Worm (Caenorhabditis elegans) whole organism, young adult: ENCODE measurements around the gene Y67D8B.3.
A peak's percentile ranks its signal among the peaks of the same experiment; 100 is the strongest.

Experiments
- B0261.1 ChIP-seq: sonication (generic microtip); optimal IDR thresholded peaks from 2 replicates; lab custom pipeline; 2016; ENCODE audit warnings: mild to moderate bottlenecking, missing genetic modification characterization, moderate library complexity, missing compliant biosample characterization
- B0336.3 ChIP-seq: fragments of 200-800 bp; sonication (Bioruptor generic); IDR thresholded peaks from 2 replicates; pipeline ENCODE4 v1.3.6; 2022; ENCODE audit warnings: missing genetic modification characterization, missing compliant biosample characterization
- F33H1.4 ChIP-seq: fragments of 200-800 bp; sonication (Bioruptor generic); IDR thresholded peaks from 2 replicates; pipeline ENCODE4 v1.3.6; 2022; ENCODE audit warnings: missing genetic modification reagents, missing genetic modification characterization, missing compliant biosample characterization
- K11D2.4 ChIP-seq: fragments of 200-800 bp; sonication (Bioruptor generic); IDR thresholded peaks from 2 replicates; pipeline ENCODE4 v1.3.6; 2022; ENCODE audit warnings: missing genetic modification reagents, missing genetic modification characterization, missing compliant biosample characterization
- K12H6.12 ChIP-seq: fragments of 200-800 bp; sonication (Bioruptor generic); optimal IDR thresholded peaks from 2 replicates; lab custom pipeline; 2018; ENCODE audit warnings: mild to moderate bottlenecking, missing genetic modification characterization, missing compliant biosample characterization
- Y53F4B.3 ChIP-seq: fragments of 200-800 bp; sonication (Bioruptor generic); IDR thresholded peaks from 2 replicates; pipeline ENCODE4 v1.3.6; 2022; ENCODE audit warnings: missing genetic modification reagents, missing genetic modification characterization, missing compliant biosample characterization
- Y56A3A.18 ChIP-seq: fragments of 200-800 bp; sonication (Bioruptor generic); IDR thresholded peaks from 2 replicates; pipeline ENCODE4 v1.3.6; 2022; ENCODE audit warnings: missing genetic modification reagents, missing genetic modification characterization, missing compliant biosample characterization
- akir-1 ChIP-seq: fragments of 200-800 bp; sonication (Bioruptor generic); optimal IDR thresholded peaks from 2 replicates; lab custom pipeline; 2018; ENCODE audit warnings: mild to moderate bottlenecking, missing genetic modification characterization, moderate library complexity, missing compliant biosample characterization
- aptf-2 ChIP-seq: fragments of 200-800 bp; sonication (Bioruptor generic); conservative IDR thresholded peaks from 2 replicates; pipeline ENCODE4 v1.3.6; 2022; ENCODE audit warnings: missing genetic modification reagents, missing genetic modification characterization, missing compliant biosample characterization
- atf-7 ChIP-seq: sonication (generic microtip); optimal IDR thresholded peaks from 2 replicates; lab custom pipeline; 2017; ENCODE audit warnings: mild to moderate bottlenecking, missing genetic modification characterization, missing compliant biosample characterization
- attf-5 ChIP-seq: fragments of 200-800 bp; sonication (Bioruptor generic); optimal IDR thresholded peaks from 2 replicates; lab custom pipeline; 2018; ENCODE audit warnings: mild to moderate bottlenecking, missing genetic modification characterization, missing compliant biosample characterization
- attf-6 ChIP-seq: fragments of 200-800 bp; sonication (Bioruptor generic); IDR thresholded peaks from 2 replicates; pipeline ENCODE4 v1.3.6; 2022; ENCODE audit warnings: missing genetic modification reagents, missing genetic modification characterization, missing compliant biosample characterization
- ccch-3 ChIP-seq: fragments of 200-800 bp; sonication (Bioruptor generic); optimal IDR thresholded peaks from 2 replicates; lab custom pipeline; 2018; ENCODE audit warnings: mild to moderate bottlenecking, missing genetic modification characterization, missing compliant biosample characterization
- cebp-2 ChIP-seq: fragments of 200-800 bp; sonication (Bioruptor generic); IDR thresholded peaks from 2 replicates; pipeline ENCODE4 v1.3.6; 2022; ENCODE audit warnings: missing genetic modification characterization, missing compliant biosample characterization
- ceh-27 ChIP-seq: fragments of 200-800 bp; sonication (Bioruptor generic); optimal IDR thresholded peaks from 2 replicates; lab custom pipeline; 2018; ENCODE audit warnings: mild to moderate bottlenecking, missing genetic modification characterization, moderate library complexity, missing compliant biosample characterization
- chd-7 ChIP-seq: sonication (generic microtip); optimal IDR thresholded peaks from 2 replicates; lab custom pipeline; 2016; ENCODE audit warnings: mild to moderate bottlenecking, missing genetic modification characterization, moderate library complexity, missing compliant biosample characterization
- die-1 ChIP-seq: sonication (generic microtip); optimal IDR thresholded peaks from 2 replicates; lab custom pipeline; 2016; ENCODE audit warnings: missing genotype, mild to moderate bottlenecking, missing genetic modification characterization, missing compliant biosample characterization
- dpff-1 ChIP-seq: sonication (generic microtip); optimal IDR thresholded peaks from 2 replicates; lab custom pipeline; 2017; ENCODE audit warnings: mild to moderate bottlenecking, missing genetic modification characterization, missing compliant biosample characterization
- egl-18 ChIP-seq: fragments of 200-800 bp; sonication (Bioruptor generic); IDR thresholded peaks from 2 replicates; pipeline ENCODE4 v1.3.6; 2022; ENCODE audit warnings: missing genetic modification reagents, missing genetic modification characterization, missing compliant biosample characterization
- egl-44 ChIP-seq: fragments of 200-800 bp; sonication (Bioruptor generic); IDR thresholded peaks from 2 replicates; pipeline ENCODE4 v1.3.6; 2022; ENCODE audit warnings: missing genetic modification reagents, missing genetic modification characterization, missing compliant biosample characterization
- egrh-3 ChIP-seq: fragments of 200-800 bp; sonication (Bioruptor generic); IDR thresholded peaks from 2 replicates; pipeline ENCODE4 v1.3.6; 2022; ENCODE audit warnings: missing genetic modification reagents, missing genetic modification characterization, missing compliant biosample characterization
- ekl-4 ChIP-seq: fragments of 200-800 bp; sonication (Bioruptor generic); IDR thresholded peaks from 2 replicates; pipeline ENCODE4 v1.3.6; 2022; ENCODE audit warnings: missing genetic modification reagents, missing genetic modification characterization, missing compliant biosample characterization
- ets-4 ChIP-seq: fragments of 200-800 bp; sonication (Bioruptor generic); optimal IDR thresholded peaks from 2 replicates; lab custom pipeline; 2018; ENCODE audit warnings: mild to moderate bottlenecking, missing genetic modification characterization, missing compliant biosample characterization
- lin-26 ChIP-seq: fragments of 200-800 bp; sonication (Bioruptor generic); IDR thresholded peaks from 2 replicates; pipeline ENCODE4 v1.3.6; 2022; ENCODE audit warnings: missing genetic modification reagents, missing genetic modification characterization, missing compliant biosample characterization
- lin-35 ChIP-seq, 3 experiments: fragments of 150-350 bp in 2 of 3; sonication (generic microtip) in 1 of 3; optimal IDR thresholded peaks; 2 replicates each; lab custom pipeline; 2014 to 2018; ENCODE audit warnings: missing biosample characterization in 3 of 3, missing genetic modification characterization in 3 of 3, missing genetic modification reagents in 3 of 3
- lin-40 ChIP-seq: sonication (generic microtip); optimal IDR thresholded peaks from 2 replicates; lab custom pipeline; 2016; ENCODE audit warnings: missing genetic modification characterization, mild to moderate bottlenecking, missing compliant biosample characterization, missing genotype, missing genetic modification reagents
- lin-54 ChIP-seq: fragments of 200-800 bp; sonication (Bioruptor generic); optimal IDR thresholded peaks from 2 replicates; lab custom pipeline; 2018; ENCODE audit warnings: mild to moderate bottlenecking, missing genetic modification characterization, missing compliant biosample characterization
- madf-10 ChIP-seq: sonication (generic microtip); optimal IDR thresholded peaks from 2 replicates; lab custom pipeline; 2016; ENCODE audit warnings: mild to moderate bottlenecking, missing genetic modification characterization, missing compliant biosample characterization
- madf-3 ChIP-seq: fragments of 200-800 bp; sonication (Bioruptor generic); IDR thresholded peaks from 2 replicates; pipeline ENCODE4 v1.3.6; 2022; ENCODE audit warnings: missing genetic modification reagents, missing genetic modification characterization, missing compliant biosample characterization
- madf-6 ChIP-seq: fragments of 200-800 bp; sonication (Bioruptor generic); IDR thresholded peaks from 2 replicates; pipeline ENCODE4 v1.3.6; 2022; ENCODE audit warnings: missing genetic modification reagents, missing genetic modification characterization, missing compliant biosample characterization
- nhr-80 ChIP-seq: sonication (generic microtip); optimal IDR thresholded peaks from 2 replicates; lab custom pipeline; 2016; ENCODE audit warnings: missing genetic modification characterization, missing compliant biosample characterization
- rpc-1 ChIP-seq, 2 experiments: fragments of 150-350 bp in 1 of 2; sonication (generic microtip) in 1 of 2; optimal IDR thresholded peaks; 2 replicates each; lab custom pipeline; 2014 to 2018; ENCODE audit warnings: missing biosample characterization in 1 of 2, missing genetic modification characterization in 1 of 2, missing genetic modification reagents in 1 of 2, missing genotype in 1 of 2
- snpc-1.1 ChIP-seq: sonication (generic microtip); optimal IDR thresholded peaks from 2 replicates; lab custom pipeline; 2017; ENCODE audit warnings: missing genetic modification characterization, mild to moderate bottlenecking, missing compliant biosample characterization, antibody characterized with exemption, moderate library complexity, missing genotype, missing genetic modification reagents; ENCODE audit not compliant: insufficient read depth
- somi-1 ChIP-seq: fragments of 200-800 bp; sonication (Bioruptor generic); optimal IDR thresholded peaks from 2 replicates; lab custom pipeline; 2018; ENCODE audit warnings: mild to moderate bottlenecking, missing genetic modification characterization, missing compliant biosample characterization
- tbp1 ChIP-seq: fragments of 200-800 bp; sonication (Bioruptor generic); optimal IDR thresholded peaks from 2 replicates; lab custom pipeline; 2018; ENCODE audit warnings: mild to moderate bottlenecking, missing genetic modification characterization, missing compliant biosample characterization
- unc-130 ChIP-seq: sonication (generic microtip); optimal IDR thresholded peaks from 2 replicates; lab custom pipeline; 2016; ENCODE audit warnings: missing genetic modification reagents, missing genetic modification characterization, missing compliant biosample characterization
- ztf-18 ChIP-seq: sonication (generic microtip); optimal IDR thresholded peaks from 2 replicates; lab custom pipeline; 2016; ENCODE audit warnings: missing genotype, mild to moderate bottlenecking, missing genetic modification characterization, missing compliant biosample characterization
- ztf-22 ChIP-seq: fragments of 200-800 bp; sonication (Bioruptor generic); optimal IDR thresholded peaks from 2 replicates; lab custom pipeline; 2018; ENCODE audit warnings: mild to moderate bottlenecking, missing genetic modification characterization, moderate library complexity, missing compliant biosample characterization
- ztf-25 ChIP-seq: fragments of 200-800 bp; sonication (Bioruptor generic); IDR thresholded peaks from 2 replicates; pipeline ENCODE4 v1.3.6; 2022; ENCODE audit warnings: missing genetic modification reagents, missing genetic modification characterization, missing compliant biosample characterization
- ztf-26 ChIP-seq: sonication (generic microtip); optimal IDR thresholded peaks from 2 replicates; lab custom pipeline; 2017; ENCODE audit warnings: missing genetic modification characterization, missing compliant biosample characterization
- ztf-3 ChIP-seq: fragments of 200-800 bp; sonication (Bioruptor generic); optimal IDR thresholded peaks from 2 replicates; lab custom pipeline; 2018; ENCODE audit warnings: mild to moderate bottlenecking, missing genetic modification characterization, missing compliant biosample characterization

The Y67D8B.3 gene

ce11 chrIV:3160785-3161184, 41.2 kb downstream of the Y67D8B.3 start (continued):
- TF ChIP-seq lin-35 (GFP tag; optimal IDR thresholded peaks at IDR 0.05; lab: Kevin White, UChicago), result peak in 1 of 3 experiments; percentile 42
- TF ChIP-seq cebp-2 (GFP tag; lab: Robert Waterston, UW), result no peak
- no peak for TF ChIP-seq madf-10 (tag; lab: Kevin White, UChicago)
- TF ChIP-seq lin-40 (tag; lab: Kevin White, UChicago), result peak; percentile 86
- TF ChIP-seq ets-4 (GFP tag; lab: Kevin White, UChicago), result peak; percentile 6
- TF ChIP-seq ceh-27, result peak; percentile 73
- TF ChIP-seq Y53F4B.3 (GFP tag; lab: Robert Waterston, UW), result no peak
- peak; percentile 22 for TF ChIP-seq tbp1
- no peak for TF ChIP-seq B0261.1 (tag; lab: Kevin White, UChicago)
- no peak for TF ChIP-seq unc-130 (GFP tag; lab: Kevin White, UChicago)
- no peak for TF ChIP-seq madf-6 (GFP tag; lab: Robert Waterston, UW)
- no peak for TF ChIP-seq rpc-1 (optimal IDR thresholded peaks at IDR 0.05; lab: Kevin White, UChicago)
- TF ChIP-seq rpc-1 (tag; optimal IDR thresholded peaks at IDR 0.05; lab: Kevin White, UChicago), result no peak
- TF ChIP-seq attf-6 (GFP tag; lab: Robert Waterston, UW), result no peak
- peak; percentile 45; the same call in 1 of the 2 replicates for TF ChIP-seq K11D2.4 (GFP tag; lab: Robert Waterston, UW)
- TF ChIP-seq Y56A3A.18 (GFP tag; lab: Robert Waterston, UW), result no peak
- TF ChIP-seq akir-1 (GFP tag; lab: Kevin White, UChicago), result no peak
- no peak for TF ChIP-seq madf-3 (GFP tag; lab: Robert Waterston, UW)
- TF ChIP-seq attf-5 (GFP tag; lab: Kevin White, UChicago), result peak; percentile 72
- TF ChIP-seq dpff-1, result no peak
- TF ChIP-seq lin-54 (GFP tag; lab: Kevin White, UChicago), result peak; percentile 37
- no peak for TF ChIP-seq ztf-3 (GFP tag; lab: Kevin White, UChicago)
- peak; percentile 46 for TF ChIP-seq atf-7 (tag; lab: Kevin White, UChicago)
- TF ChIP-seq aptf-2, result no peak
- TF ChIP-seq egl-18 (GFP tag; lab: Robert Waterston, UW), result no peak
- TF ChIP-seq K12H6.12 (tag; lab: Kevin White, UChicago), result peak; percentile 78
- TF ChIP-seq ztf-26 (tag; lab: Kevin White, UChicago), result peak; percentile 79
- TF ChIP-seq die-1 (tag; lab: Kevin White, UChicago), result peak; percentile 20
- peak; percentile 66 for TF ChIP-seq B0336.3 (GFP tag; lab: Robert Waterston, UW)
- peak; percentile 57 for TF ChIP-seq chd-7 (tag; lab: Kevin White, UChicago)
- no peak for TF ChIP-seq snpc-1.1 (tag; lab: Kevin White, UChicago)
- TF ChIP-seq ztf-25 (GFP tag; lab: Robert Waterston, UW), result no peak
- TF ChIP-seq somi-1 (GFP tag; lab: Kevin White, UChicago), result peak; percentile 79
- peak; percentile 68 for TF ChIP-seq nhr-80
- no peak for TF ChIP-seq egl-44 (GFP tag; lab: Robert Waterston, UW)
- TF ChIP-seq ccch-3 (GFP tag; lab: Kevin White, UChicago), result no peak
- TF ChIP-seq ztf-18 (tag; lab: Kevin White, UChicago), result peak; percentile 15
- no peak for TF ChIP-seq ztf-22 (GFP tag; lab: Kevin White, UChicago)
- TF ChIP-seq F33H1.4, result no peak
- peak; percentile 51 for TF ChIP-seq ekl-4
- TF ChIP-seq egrh-3 (GFP tag; lab: Robert Waterston, UW), result no peak
- no peak for TF ChIP-seq lin-26 (GFP tag; lab: Robert Waterston, UW)
- TF ChIP-seq, all 124 proteins: peak for 33
